Fruit fly (Drosophila melanogaster) whole organism: ENCODE measurements around the gene CG34251.

Experiments
- CG8478 ChIP-seq: fragments of >200 bp; optimal IDR thresholded peaks from 2 replicates; lab custom pipeline; 2018; ENCODE audit warnings: inconsistent platforms
- Dll ChIP-seq: fragments of >200 bp; optimal IDR thresholded peaks from 2 replicates; lab custom pipeline; 2017
- EcR ChIP-seq, 2 experiments: fragments of >200 bp; optimal IDR thresholded peaks; 2 replicates each; lab custom pipeline; 2017; ENCODE audit warnings: missing biosample characterization in 2 of 2, missing genetic modification characterization in 2 of 2, missing genetic modification reagents in 2 of 2
- pan ChIP-seq: fragments of >200 bp; optimal IDR thresholded peaks from 2 replicates; lab custom pipeline; 2017
- psq ChIP-seq: fragments of >200 bp; optimal IDR thresholded peaks from 2 replicates; lab custom pipeline; 2017
- usp ChIP-seq: fragments of >200 bp; optimal IDR thresholded peaks from 2 replicates; lab custom pipeline; 2017; ENCODE audit warnings: missing biosample characterization, missing genetic modification characterization, mixed read lengths

The CG34251 gene

DNA sequence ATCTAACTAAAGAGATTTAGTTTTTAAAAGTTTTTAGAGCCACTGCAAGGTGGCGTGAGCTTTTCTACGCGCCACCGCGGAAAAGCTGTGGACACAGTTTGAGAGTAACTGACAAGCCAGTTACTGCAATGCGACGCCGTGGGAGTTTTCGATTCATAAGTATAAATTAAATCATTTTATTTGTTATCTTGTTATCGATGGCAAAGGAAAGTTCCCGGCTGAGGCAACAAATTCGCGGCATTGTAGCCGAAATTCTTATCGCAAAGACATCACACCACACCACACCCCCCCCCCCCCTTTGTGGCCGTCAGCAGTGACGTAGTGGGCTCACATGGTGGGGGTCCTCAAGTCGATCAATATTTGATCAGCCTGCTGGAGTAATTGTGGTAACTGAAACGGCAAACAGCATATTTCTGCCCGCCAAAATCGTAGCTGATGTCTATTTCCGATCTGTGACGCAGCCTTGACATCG lies 15.5 kb upstream of the CG34251 start:
- no peak for TF ChIP-seq pan (lab: Kevin White, UChicago)
- no peak for TF ChIP-seq usp
- no peak for TF ChIP-seq Dll (lab: Kevin White, UChicago)
- TF ChIP-seq EcR (GFP tag; optimal IDR thresholded peaks at IDR 0.05; lab: Kevin White, UChicago): no peak
- no peak for TF ChIP-seq CG8478
- TF ChIP-seq psq: no peak

DNA sequence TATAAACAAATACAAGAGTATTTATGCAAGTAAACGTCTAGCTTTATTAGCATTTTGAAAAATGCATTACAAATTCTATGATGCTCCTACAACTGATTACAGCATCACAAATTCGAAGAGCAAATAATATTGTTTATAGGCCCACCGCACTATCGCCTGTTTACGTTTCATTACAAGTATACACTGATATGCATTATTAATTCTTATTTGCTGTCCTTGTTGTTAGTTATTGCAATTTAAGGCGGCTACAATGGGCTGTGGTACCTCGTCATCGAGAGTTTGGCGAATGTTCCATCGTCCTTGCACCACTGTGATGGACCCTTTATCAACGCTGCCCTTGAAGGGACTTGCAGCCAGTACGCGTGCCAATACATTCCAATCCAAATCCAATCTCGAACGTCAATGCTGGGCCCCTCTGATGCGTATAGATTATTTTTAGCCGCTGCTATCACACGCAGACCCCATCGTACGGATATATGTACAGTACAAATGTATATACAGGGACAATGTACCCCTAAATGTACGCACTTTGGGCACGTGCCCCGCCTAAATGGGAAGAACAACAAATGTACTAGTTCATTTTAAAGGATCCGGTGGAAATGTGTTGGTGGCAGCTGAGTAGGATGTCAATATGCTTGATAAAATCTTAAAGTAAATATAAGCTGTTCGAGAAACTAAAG lies 14.6 kb upstream of the CG34251 start:
- no peak for TF ChIP-seq EcR (GFP tag; optimal IDR thresholded peaks at IDR 0.05; lab: Kevin White, UChicago)
- TF ChIP-seq pan (lab: Kevin White, UChicago): no peak
- TF ChIP-seq usp: no peak
- no peak for TF ChIP-seq psq
- TF ChIP-seq Dll (lab: Kevin White, UChicago): no peak

DNA sequence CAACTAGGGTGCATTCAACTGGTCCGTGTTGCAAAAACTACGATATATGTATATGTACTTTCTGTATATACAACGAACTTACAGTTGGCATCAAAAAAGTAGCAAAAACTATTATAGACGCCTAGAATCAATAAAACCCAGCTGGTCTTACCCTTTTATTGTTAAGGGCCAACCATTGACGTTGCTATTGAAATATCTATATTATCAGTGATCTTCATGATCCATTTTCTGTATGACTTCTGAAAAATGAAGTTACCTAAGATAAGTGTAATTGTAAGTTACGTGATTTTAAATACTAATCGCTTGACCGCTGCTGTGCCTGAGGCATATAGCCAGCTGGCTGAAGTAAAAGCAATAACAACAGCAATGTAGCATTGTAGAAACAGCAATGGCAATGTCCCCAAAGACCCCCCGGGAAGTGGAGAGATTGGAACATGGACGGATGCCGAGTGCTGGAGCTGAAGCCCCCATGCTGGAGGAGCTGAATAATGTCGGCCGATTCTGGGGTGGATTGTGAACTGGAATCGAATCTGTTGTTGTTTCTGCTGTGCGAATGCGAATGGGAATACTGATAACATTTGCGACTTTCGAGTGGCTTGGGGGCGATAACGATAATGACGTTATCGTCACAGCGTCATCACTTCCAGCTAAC lies 13.6 kb upstream of the CG34251 start:
- TF ChIP-seq EcR (GFP tag; optimal IDR thresholded peaks at IDR 0.05; lab: Kevin White, UChicago) (peak in 1 of 2 experiments; percentile 42), Dll (lab: Kevin White, UChicago) (no peak)

DNA sequence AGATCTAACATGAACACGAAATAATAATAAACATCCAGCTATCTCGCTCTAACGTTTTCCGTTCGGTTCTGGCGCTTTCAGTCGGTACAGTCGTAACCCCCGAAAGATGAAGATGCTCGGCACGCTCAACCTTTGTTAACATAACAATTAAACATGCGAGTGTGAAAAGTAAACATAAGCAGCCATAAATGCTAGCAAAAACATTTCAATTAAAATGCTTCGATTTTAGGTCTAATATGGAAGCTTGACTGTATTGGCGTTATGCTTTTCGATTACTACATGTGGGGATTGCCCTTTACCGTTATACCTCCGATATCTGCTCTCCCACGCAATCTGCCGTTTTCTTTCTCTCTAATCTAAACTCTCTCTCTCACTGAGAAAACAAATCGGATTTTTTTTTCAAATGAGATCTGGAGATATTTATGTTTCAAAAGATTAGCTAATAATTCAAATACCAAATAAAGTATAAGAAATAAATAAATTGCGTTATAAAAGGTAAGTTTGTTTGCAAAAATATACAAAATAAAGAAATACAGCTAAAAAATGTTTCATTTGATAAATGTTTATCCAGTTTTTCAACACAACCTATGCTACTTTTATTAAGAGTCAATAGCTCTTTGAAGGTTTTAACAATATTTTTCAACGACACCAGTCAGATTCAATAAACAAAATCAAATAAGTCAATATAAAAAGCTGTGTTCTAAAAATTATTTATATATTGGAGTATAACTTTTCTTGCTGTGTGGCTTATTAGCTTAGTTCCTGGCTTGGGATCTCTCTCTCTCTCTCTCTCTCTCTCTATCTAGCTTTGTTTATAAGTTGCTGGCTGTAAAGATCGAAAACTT lies 12.8 kb upstream of the CG34251 start:
- TF ChIP-seq Dll (lab: Kevin White, UChicago) (no peak), pan (lab: Kevin White, UChicago) (no peak), usp (no peak), psq (no peak), CG8478 (no peak), EcR (GFP tag; optimal IDR thresholded peaks at IDR 0.05; lab: Kevin White, UChicago) (no peak)

DNA sequence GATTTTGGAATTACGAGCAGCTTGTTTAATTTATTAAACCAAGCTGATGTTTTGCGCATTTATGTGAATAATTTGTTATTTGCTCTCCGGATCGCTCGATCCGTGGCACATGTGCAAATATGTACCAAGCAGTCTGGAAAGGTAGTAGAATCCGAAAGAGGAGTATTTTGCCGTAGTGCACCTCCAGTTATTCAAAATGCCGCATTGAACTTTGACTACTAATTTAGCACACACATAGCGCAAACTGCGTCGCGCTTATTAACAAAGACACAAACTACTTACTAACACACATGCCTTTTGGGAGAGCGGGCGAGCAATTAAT lies 12.2 kb upstream of the CG34251 start:
- no peak for TF ChIP-seq CG8478

DNA sequence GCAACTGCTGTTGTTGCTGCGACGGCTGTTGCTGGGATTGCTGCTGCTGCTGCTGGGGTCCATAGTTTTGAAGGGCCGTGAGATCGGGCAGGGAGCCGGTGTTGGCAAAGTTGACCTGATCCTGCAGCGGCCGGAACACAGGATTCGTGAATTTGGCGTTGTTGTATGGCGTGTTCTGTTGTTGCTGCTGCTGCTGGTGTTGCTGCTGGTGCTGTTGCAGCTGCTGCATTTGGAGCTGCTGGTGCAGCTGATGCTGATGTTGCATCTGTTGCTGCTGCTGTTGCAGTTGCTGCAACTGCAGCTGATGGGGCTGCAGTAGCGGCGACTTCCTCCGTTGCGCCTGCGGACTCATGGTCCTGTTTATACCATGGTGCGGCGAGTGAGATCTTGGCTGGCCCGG lies 7.8 kb upstream of the CG34251 start:
- TF ChIP-seq usp (no peak), Dll (lab: Kevin White, UChicago) (no peak), CG8478 (no peak), pan (lab: Kevin White, UChicago) (no peak), EcR (GFP tag; optimal IDR thresholded peaks at IDR 0.05; lab: Kevin White, UChicago) (no peak), psq (no peak)

DNA sequence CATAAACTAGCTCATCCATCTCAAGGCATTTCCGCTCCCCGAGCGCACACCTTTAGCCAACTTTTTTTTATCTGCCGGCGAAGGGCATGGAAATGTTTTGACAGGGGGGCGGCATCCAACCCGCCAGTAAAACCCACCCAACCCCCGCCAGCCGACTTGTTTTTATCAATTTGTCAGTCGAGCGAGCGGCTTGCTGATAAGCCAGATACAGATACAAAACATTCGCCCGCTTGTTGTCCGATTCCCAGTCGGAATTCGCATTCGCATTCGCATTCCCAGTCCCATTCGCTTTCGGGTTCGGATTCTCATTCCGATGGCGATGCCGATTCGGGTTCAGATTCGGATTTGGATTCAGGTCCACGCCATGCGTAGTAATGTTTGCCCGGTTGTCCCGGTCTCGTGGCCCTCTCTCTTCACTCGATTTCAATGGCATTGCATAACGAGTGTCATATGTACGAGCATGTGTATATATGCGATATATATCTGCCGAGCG lies 6.3 kb upstream of the CG34251 start:
- no peak for TF ChIP-seq EcR (GFP tag; optimal IDR thresholded peaks at IDR 0.05; lab: Kevin White, UChicago)
- TF ChIP-seq psq: no peak
- no peak for TF ChIP-seq usp
- no peak for TF ChIP-seq pan (lab: Kevin White, UChicago)
- no peak for TF ChIP-seq CG8478
- TF ChIP-seq Dll (lab: Kevin White, UChicago): no peak

DNA sequence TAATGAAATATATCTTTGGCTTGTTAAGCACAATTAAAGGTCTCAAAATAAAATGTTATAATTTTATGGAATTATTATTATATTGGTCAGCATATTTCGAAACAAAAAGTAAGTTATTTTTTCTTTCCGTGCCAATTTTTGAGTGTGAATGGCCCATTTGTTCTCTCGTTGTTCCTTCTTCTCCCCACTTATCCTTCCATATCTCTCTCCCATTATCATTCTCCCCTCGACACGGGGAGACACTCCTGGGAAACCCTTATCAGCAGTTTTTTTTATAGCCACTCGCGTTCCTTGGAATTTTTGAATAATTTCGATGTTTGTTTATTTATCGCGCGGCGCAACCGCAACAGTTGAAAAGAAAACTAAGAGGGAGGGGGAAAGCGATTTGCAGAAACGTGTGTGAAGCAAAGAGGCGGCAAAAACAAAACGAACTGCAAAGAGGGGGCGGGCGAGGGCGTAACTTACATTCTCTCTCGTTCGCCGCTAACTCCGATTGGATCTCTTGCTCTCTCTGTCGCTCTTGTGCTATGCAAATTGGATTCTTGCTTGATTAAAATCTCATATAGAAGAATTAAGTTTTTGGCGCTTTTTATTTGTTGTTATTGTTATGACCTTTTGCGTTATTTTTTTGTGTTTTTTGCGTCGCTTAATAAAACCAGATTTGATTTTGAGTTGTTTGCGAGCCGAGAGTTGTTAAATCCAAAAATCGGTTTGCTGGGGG lies 3.6 kb upstream of the CG34251 start:
- TF ChIP-seq pan (lab: Kevin White, UChicago): no peak
- no peak for TF ChIP-seq psq
- TF ChIP-seq usp: no peak
- no peak for TF ChIP-seq CG8478
- no peak for TF ChIP-seq EcR (GFP tag; optimal IDR thresholded peaks at IDR 0.05; lab: Kevin White, UChicago)

DNA sequence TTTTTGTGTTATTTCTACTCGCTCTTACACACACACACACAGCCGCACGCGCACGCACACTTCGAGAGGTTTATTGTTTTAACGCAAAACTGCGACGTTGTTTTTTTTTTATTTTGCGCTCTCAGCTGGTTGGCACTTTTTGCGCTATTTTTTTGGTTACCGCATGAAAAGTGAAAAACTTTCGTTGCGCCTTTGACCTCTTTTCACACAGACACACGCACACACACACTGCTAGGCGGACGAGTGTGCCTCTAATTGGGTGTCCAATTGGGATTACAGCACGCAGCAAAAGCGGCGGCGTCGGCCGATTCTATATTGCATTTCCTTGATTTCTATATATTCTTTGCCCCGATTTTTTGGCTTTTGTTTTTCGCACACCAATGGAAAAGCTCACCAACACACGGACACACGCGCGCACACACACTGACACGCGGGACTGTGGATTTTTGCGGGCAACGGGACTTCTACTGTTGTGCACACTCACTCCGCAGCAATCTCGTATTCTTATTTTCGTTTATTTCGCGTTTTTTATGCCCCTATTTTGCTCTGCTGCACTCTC lies 3.0 kb upstream of the CG34251 start:
- TF ChIP-seq pan (lab: Kevin White, UChicago): no peak
- peak; percentile 41 for TF ChIP-seq Dll (lab: Kevin White, UChicago)
- no peak for TF ChIP-seq psq

DNA sequence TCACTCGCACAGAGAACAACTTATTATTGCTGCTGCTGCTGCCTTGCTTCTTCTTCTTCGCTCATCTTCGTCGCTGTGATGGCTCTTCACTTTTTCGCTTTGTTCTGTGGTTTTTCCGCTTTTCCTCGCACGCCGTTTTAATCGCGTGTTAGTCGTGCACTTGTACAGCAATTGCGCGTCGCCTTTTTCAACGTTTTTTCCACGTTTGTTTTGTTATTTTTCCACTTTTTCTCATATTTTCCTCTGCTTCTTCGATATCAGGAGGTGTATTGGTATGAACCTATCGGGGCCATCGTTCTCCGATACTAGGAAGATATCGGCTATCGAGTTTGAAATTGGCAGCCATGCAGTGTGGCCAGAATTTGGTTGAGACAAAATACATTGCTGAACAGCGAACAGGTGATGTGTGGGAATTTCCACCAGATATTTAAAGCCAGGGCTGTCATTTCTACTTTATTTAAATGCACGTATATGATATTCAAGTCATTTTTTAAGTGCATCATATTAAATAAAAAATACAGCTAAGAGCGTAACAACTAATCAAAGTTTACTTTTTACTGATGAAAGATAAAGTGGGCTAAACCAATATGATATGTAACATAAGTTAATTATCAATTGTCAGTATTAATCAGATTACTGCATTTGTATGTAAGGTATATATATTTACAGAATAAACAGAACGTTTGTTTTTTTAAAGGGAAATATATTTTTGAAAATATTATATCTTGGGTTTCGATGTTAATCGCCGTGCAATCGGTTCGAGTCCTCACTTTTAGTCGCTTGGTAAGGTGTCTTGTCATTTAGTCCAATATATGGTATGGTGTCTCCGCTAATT lies 2.3 kb upstream of the CG34251 start, which contains the start of gene Crtc:
TSS of gene Crtc (minus strand) at position 290 of the 835 bp plus-strand sequence.
- TF ChIP-seq pan (lab: Kevin White, UChicago): no peak
- TF ChIP-seq EcR (GFP tag; optimal IDR thresholded peaks at IDR 0.05; lab: Kevin White, UChicago): no peak
- no peak for TF ChIP-seq psq
- TF ChIP-seq Dll (lab: Kevin White, UChicago): no peak
- TF ChIP-seq usp: no peak

DNA sequence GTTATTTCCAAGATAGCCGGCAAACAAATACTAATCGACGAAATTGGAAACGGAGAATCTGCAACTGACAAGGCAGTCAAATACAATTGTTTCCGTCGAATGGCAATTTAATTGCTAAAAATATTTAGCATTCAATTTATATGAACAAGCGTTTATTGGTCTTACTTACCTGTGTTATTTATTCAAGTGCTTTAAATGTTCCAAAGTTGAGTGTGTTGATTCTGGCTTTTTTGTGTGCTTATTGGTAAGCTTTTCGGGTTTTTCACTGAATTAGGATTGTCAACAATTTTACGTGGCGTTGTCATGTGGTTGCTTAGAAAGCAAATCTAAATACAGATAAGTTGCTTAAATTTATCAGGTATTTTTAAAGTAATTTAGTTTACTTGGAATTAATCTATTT lies 346 bp downstream of the CG34251 start:
- TF ChIP-seq psq (no peak), pan (lab: Kevin White, UChicago) (no peak)
